Worm (Caenorhabditis elegans) whole organism, L4 larva: ENCODE results near the gene F58H1.2.

Source experiments
- D1046.2 ChIP-seq: fragments of 200-800 bp; sonication (Bioruptor generic); IDR thresholded peaks from 2 replicates; pipeline ENCODE4 v1.3.6; 2022; ENCODE audit warnings: missing genetic modification characterization, missing compliant biosample characterization
- F26F4.8 ChIP-seq: fragments of 200-800 bp; sonication (Bioruptor generic); conservative IDR thresholded peaks from 2 replicates; pipeline ENCODE4 v1.3.6; 2022; ENCODE audit warnings: missing genetic modification characterization, missing compliant biosample characterization
- F37D6.2 ChIP-seq: sonication (generic microtip); optimal IDR thresholded peaks from 2 replicates; lab custom pipeline; 2016; ENCODE audit warnings: mild to moderate bottlenecking, missing genetic modification characterization, missing compliant biosample characterization
- F44E2.7 ChIP-seq: fragments of 200-800 bp; sonication (Bioruptor generic); IDR thresholded peaks from 2 replicates; pipeline ENCODE4 v2.1.2; 2022; ENCODE audit warnings: missing genetic modification characterization, missing compliant biosample characterization
- T20F7.1 ChIP-seq: fragments of 200-800 bp; sonication (Bioruptor generic); optimal IDR thresholded peaks from 2 replicates; lab custom pipeline; 2018; ENCODE audit warnings: mild to moderate bottlenecking, missing genetic modification characterization, missing compliant biosample characterization
- Y75B8A.6 ChIP-seq: fragments of 200-800 bp; sonication (Bioruptor generic); IDR thresholded peaks from 2 replicates; pipeline ENCODE4 v1.3.6; 2022; ENCODE audit warnings: missing genetic modification reagents, missing genetic modification characterization, missing compliant biosample characterization
- ama-1 ChIP-seq: fragments of 150-350 bp; optimal IDR thresholded peaks from 2 replicates; lab custom pipeline; 2014; ENCODE audit warnings: inconsistent platforms, mixed read lengths
- ceh-44 ChIP-seq: fragments of 200-800 bp; sonication (Bioruptor generic); IDR thresholded peaks from 2 replicates; pipeline ENCODE4 v1.3.6; 2022; ENCODE audit warnings: missing genetic modification reagents, missing genetic modification characterization, missing compliant biosample characterization
- ceh-82 ChIP-seq: sonication (generic microtip); optimal IDR thresholded peaks from 2 replicates; lab custom pipeline; 2017; ENCODE audit warnings: missing biosample characterization, missing genetic modification characterization
- ces-1 ChIP-seq: fragments of 150-350 bp; sonication (generic microtip); optimal IDR thresholded peaks from 4 replicates; lab custom pipeline; 2014; ENCODE audit warnings: missing biosample characterization, missing genetic modification reagents, missing genetic modification characterization
- daf-16 ChIP-seq, 3 experiments: sonication (generic microtip); optimal IDR thresholded peaks; 2 replicates each; lab custom pipeline; 2016 to 2017; ENCODE audit warnings: missing genetic modification characterization in 3 of 3, missing genetic modification reagents in 3 of 3, mild to moderate bottlenecking in 2 of 3, missing compliant biosample characterization in 2 of 3, missing biosample characterization in 1 of 3, moderate library complexity in 1 of 3
- dmd-6 ChIP-seq: fragments of 200-800 bp; sonication (Bioruptor generic); IDR thresholded peaks from 2 replicates; pipeline ENCODE4 v1.3.6; 2022; ENCODE audit warnings: missing genetic modification reagents, missing genetic modification characterization, missing compliant biosample characterization
- duxl-1 ChIP-seq: sonication (generic microtip); optimal IDR thresholded peaks from 2 replicates; lab custom pipeline; 2016; ENCODE audit warnings: mild to moderate bottlenecking, missing genetic modification characterization, moderate library complexity, missing compliant biosample characterization; ENCODE audit not compliant: poor library complexity
- dve-1 ChIP-seq: sonication (generic microtip); optimal IDR thresholded peaks from 2 replicates; lab custom pipeline; 2017; ENCODE audit warnings: antibody characterized with exemption, mild to moderate bottlenecking, missing genetic modification characterization, missing compliant biosample characterization; ENCODE audit not compliant: insufficient read depth
- egl-43 ChIP-seq: fragments of 200-800 bp; sonication (Bioruptor generic); IDR thresholded peaks from 2 replicates; pipeline ENCODE4 v1.3.6; 2022; ENCODE audit warnings: missing genetic modification reagents, missing genetic modification characterization, missing compliant biosample characterization
- gei-8 ChIP-seq: fragments of 200-800 bp; sonication (Bioruptor generic); optimal IDR thresholded peaks from 2 replicates; lab custom pipeline; 2018; ENCODE audit warnings: mild to moderate bottlenecking, missing genetic modification characterization, missing compliant biosample characterization
- hif-1 ChIP-seq, 2 experiments: sonication (generic microtip); optimal IDR thresholded peaks; 2 replicates each; lab custom pipeline; 2016 to 2017; ENCODE audit warnings: missing compliant biosample characterization in 2 of 2, missing genetic modification characterization in 2 of 2, missing genetic modification reagents in 2 of 2, missing genotype in 2 of 2, mild to moderate bottlenecking in 1 of 2
- hlh-11 ChIP-seq: fragments of 200-800 bp; sonication (Bioruptor generic); optimal IDR thresholded peaks from 2 replicates; lab custom pipeline; 2018; ENCODE audit warnings: mild to moderate bottlenecking, missing genetic modification characterization, missing compliant biosample characterization
- hlh-30 ChIP-seq: sonication (generic microtip); optimal IDR thresholded peaks from 2 replicates; lab custom pipeline; 2017; ENCODE audit warnings: antibody characterized with exemption, mild to moderate bottlenecking, missing genetic modification characterization, missing compliant biosample characterization; ENCODE audit not compliant: insufficient read depth
- jun-1 ChIP-seq: fragments of 150-350 bp; optimal IDR thresholded peaks from 2 replicates; lab custom pipeline; 2014; ENCODE audit warnings: missing biosample characterization, missing genetic modification reagents, missing genetic modification characterization
- lin-38 ChIP-seq: fragments of 200-800 bp; sonication (Bioruptor generic); IDR thresholded peaks from 2 replicates; pipeline ENCODE4 v1.3.6; 2022; ENCODE audit warnings: missing genetic modification reagents, missing genetic modification characterization, missing compliant biosample characterization
- mdl-1 ChIP-seq, 2 experiments: fragments of 150-350 bp in 1 of 2; sonication (generic microtip) in 1 of 2; optimal IDR thresholded peaks; 2 replicates each; lab custom pipeline; 2014 to 2017; ENCODE audit warnings: missing biosample characterization in 2 of 2, missing genetic modification characterization in 2 of 2
- mdt-29 ChIP-seq: fragments of 200-800 bp; sonication (Bioruptor generic); IDR thresholded peaks from 2 replicates; pipeline ENCODE4 v1.3.6; 2022; ENCODE audit warnings: missing genetic modification reagents, missing genetic modification characterization, missing compliant biosample characterization
- mep-1 ChIP-seq: fragments of 150-350 bp; sonication (generic microtip); optimal IDR thresholded peaks from 3 replicates; lab custom pipeline; 2014; ENCODE audit warnings: missing biosample characterization, missing genetic modification characterization
- mxl-3 ChIP-seq: fragments of 200-800 bp; sonication (Bioruptor generic); optimal IDR thresholded peaks from 2 replicates; lab custom pipeline; 2018; ENCODE audit warnings: mild to moderate bottlenecking, missing genetic modification characterization, missing compliant biosample characterization
- nhr-11 ChIP-seq: fragments of 150-350 bp; optimal IDR thresholded peaks from 2 replicates; lab custom pipeline; 2014; ENCODE audit warnings: missing biosample characterization, missing genetic modification characterization
- nhr-111 ChIP-seq: fragments of 200-800 bp; sonication (Bioruptor generic); optimal IDR thresholded peaks from 2 replicates; lab custom pipeline; 2018; ENCODE audit warnings: mild to moderate bottlenecking, missing genetic modification characterization, missing compliant biosample characterization
- nhr-28 ChIP-seq: fragments of 150-350 bp; optimal IDR thresholded peaks from 2 replicates; lab custom pipeline; 2014; ENCODE audit warnings: missing biosample characterization, missing genetic modification characterization
- nhr-6 ChIP-seq: fragments of 150-350 bp; optimal IDR thresholded peaks from 2 replicates; lab custom pipeline; 2014; ENCODE audit warnings: missing biosample characterization, missing genetic modification characterization
- nhr-76 ChIP-seq: fragments of 150-350 bp; optimal IDR thresholded peaks from 2 replicates; lab custom pipeline; 2014; ENCODE audit warnings: missing biosample characterization, missing genetic modification characterization
- nhr-77 ChIP-seq: fragments of 150-350 bp; optimal IDR thresholded peaks from 2 replicates; lab custom pipeline; 2014; ENCODE audit warnings: missing biosample characterization, missing genetic modification characterization
- saeg-2 ChIP-seq: fragments of 200-800 bp; sonication (Bioruptor generic); IDR thresholded peaks from 2 replicates; pipeline ENCODE4 v1.3.6; 2022; ENCODE audit warnings: missing genetic modification reagents, missing genetic modification characterization, missing compliant biosample characterization
- sdz-12 ChIP-seq: fragments of 200-800 bp; sonication (Bioruptor generic); optimal IDR thresholded peaks from 2 replicates; lab custom pipeline; 2018; ENCODE audit warnings: mild to moderate bottlenecking, missing genetic modification characterization, missing compliant biosample characterization
- unc-62 ChIP-seq, 3 experiments: fragments of 150-350 bp in 1 of 3; sonication (generic microtip); optimal IDR thresholded peaks in 2 of 3; peaks in 1 of 3; 1 replicate in 1 of 3; 2 replicates in 2 of 3; lab custom pipeline; 2014 to 2017; ENCODE audit warnings: missing biosample characterization in 3 of 3, missing genetic modification characterization in 3 of 3, missing genetic modification reagents in 3 of 3, missing genotype in 1 of 3
- vab-7 ChIP-seq: fragments of 200-800 bp; sonication (Bioruptor generic); IDR thresholded peaks from 2 replicates; pipeline ENCODE4 v1.3.6; 2022; ENCODE audit warnings: missing genetic modification reagents, missing genetic modification characterization, missing compliant biosample characterization
- zip-11 ChIP-seq: fragments of 200-800 bp; sonication (Bioruptor generic); IDR thresholded peaks from 2 replicates; pipeline ENCODE4 v1.3.6; 2022; ENCODE audit warnings: missing genetic modification characterization, missing compliant biosample characterization
- ztf-11 ChIP-seq: fragments of 150-350 bp; optimal IDR thresholded peaks from 2 replicates; lab custom pipeline; 2014; ENCODE audit warnings: missing biosample characterization, missing genetic modification characterization

The F58H1.2 gene

DNA sequence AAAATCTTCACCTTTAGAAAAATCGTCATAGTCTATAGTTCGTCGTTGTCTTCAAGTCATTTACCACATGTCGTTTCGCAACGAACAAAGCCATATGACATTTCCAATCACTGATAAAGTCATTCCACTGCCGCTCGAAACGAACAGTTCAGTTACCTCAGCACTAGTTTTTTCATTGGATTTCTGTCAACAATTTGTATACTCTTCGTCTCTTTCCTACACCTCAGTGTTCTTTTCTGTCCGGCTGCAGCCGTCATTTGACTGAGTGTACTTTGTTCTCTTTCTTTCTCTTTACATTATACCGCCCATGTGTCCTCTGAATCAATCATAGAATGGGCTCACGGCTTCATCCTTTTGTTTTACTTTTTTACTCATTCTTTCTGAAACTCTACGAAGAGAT, 7.7 kb upstream of the F58H1.2 start (continued):
- TF ChIP-seq dve-1 (peak; percentile 75), dmd-6 (GFP tag; lab: Robert Waterston, UW) (peak; percentile 85), vab-7 (GFP tag; lab: Robert Waterston, UW) (no peak), Y75B8A.6 (GFP tag; lab: Robert Waterston, UW) (0 out of 2 replicates have a peak, but pooled peaks have one; percentile 51), ceh-82 (no peak), F26F4.8 (GFP tag; lab: Robert Waterston, UW) (no peak), ceh-44 (GFP tag; lab: Robert Waterston, UW) (no peak), sdz-12 (GFP tag; lab: Kevin White, UChicago) (no peak), zip-11 (GFP tag; lab: Robert Waterston, UW) (no peak), ama-1 (lab: Kevin White, UChicago) (peak; percentile 34), nhr-111 (no peak), egl-43 (GFP tag; lab: Robert Waterston, UW) (no peak), ces-1 (GFP tag; lab: Kevin White, UChicago) (no peak)

DNA sequence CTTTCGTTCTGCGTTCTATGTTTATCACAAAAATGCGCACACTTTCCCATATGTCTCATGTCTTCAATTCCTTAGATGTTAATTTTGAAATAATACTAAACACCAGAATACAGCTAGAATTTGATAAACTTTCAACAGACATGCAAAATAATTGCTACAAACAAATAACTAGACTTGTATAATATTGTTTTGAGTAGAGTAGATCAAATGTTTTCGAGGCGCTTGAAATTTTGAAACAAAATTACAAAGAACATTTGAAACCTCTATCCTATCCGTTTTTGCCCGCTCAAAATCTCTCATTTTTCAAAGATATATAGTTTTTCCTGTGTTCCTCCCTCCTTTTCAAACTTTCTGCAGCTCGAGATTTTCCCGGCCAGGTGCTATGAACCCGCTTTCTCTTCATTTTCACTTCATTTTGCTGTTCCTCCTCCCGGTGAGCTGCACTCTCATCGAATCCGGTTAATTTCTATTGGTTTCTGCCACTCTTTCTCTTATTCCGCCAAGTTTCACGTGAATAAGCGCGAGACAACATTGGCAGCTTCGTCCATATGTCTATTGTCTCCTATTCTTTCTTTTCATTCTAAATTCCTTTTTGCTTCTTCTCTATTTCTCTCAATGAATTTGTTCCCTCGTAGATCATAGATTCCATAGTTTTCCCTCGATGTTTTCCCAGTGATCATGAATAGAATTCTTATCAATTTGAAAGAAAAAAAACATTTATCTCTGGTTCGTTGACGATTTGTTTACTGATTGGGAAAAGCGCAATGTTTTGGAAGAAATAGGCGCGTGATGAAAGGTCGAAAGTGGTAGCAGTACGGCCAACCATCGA, 7.0 kb upstream of the F58H1.2 start:
- peak; percentile 78 for TF ChIP-seq hlh-11 (tag; lab: Kevin White, UChicago)
- TF ChIP-seq mep-1 (tag; lab: Kevin White, UChicago): peak; percentile 21
- TF ChIP-seq duxl-1: no peak
- peak; percentile 37 for TF ChIP-seq mxl-3 (GFP tag; lab: Kevin White, UChicago)
- no peak for TF ChIP-seq gei-8 (GFP tag; lab: Kevin White, UChicago)
- TF ChIP-seq ama-1 (lab: Kevin White, UChicago): peak; percentile 66
- TF ChIP-seq hif-1 (tag; optimal IDR thresholded peaks at IDR 0.05; lab: Kevin White, UChicago): no peak
- peak; percentile 51 for TF ChIP-seq dmd-6 (GFP tag; lab: Robert Waterston, UW)
- TF ChIP-seq mdl-1 (tag; optimal IDR thresholded peaks at IDR 0.05; lab: Kevin White, UChicago): peak in 1 of 2 experiments; percentile 60
- peak; percentile 71 for TF ChIP-seq nhr-28 (tag; lab: Kevin White, UChicago)
- TF ChIP-seq nhr-11: peak; percentile 62
- no peak for TF ChIP-seq ztf-11 (tag; lab: Kevin White, UChicago)
- TF ChIP-seq zip-11 (GFP tag; lab: Robert Waterston, UW): no peak
- no peak for TF ChIP-seq saeg-2
- TF ChIP-seq lin-38 (GFP tag; lab: Robert Waterston, UW): no peak
- TF ChIP-seq nhr-76 (tag; lab: Kevin White, UChicago): no peak
- no peak for TF ChIP-seq mdt-29 (GFP tag; lab: Robert Waterston, UW)
- no peak for TF ChIP-seq F44E2.7
- TF ChIP-seq F37D6.2 (tag; lab: Kevin White, UChicago): no peak
- peak in 1 of 2 experiments; percentile 36 for TF ChIP-seq unc-62 (GFP tag; optimal IDR thresholded peaks at IDR 0.05 in 1 of 2; lab: Kevin White, UChicago)
- no peak for TF ChIP-seq unc-62 (tag; optimal IDR thresholded peaks at IDR 0.05; lab: Kevin White, UChicago)
- peak; percentile 80 for TF ChIP-seq dve-1
- TF ChIP-seq daf-16 (GFP tag; optimal IDR thresholded peaks at IDR 0.05; lab: Kevin White, UChicago): peak in 1 of 2 experiments; percentile 72
- peak; percentile 96 for TF ChIP-seq daf-16 (tag; optimal IDR thresholded peaks at IDR 0.05; lab: Kevin White, UChicago)
- TF ChIP-seq nhr-6 (tag; lab: Kevin White, UChicago): no peak
- TF ChIP-seq nhr-77 (tag; lab: Kevin White, UChicago): peak; percentile 55
- peak; percentile 80 for TF ChIP-seq hlh-30 (tag; lab: Kevin White, UChicago)

DNA sequence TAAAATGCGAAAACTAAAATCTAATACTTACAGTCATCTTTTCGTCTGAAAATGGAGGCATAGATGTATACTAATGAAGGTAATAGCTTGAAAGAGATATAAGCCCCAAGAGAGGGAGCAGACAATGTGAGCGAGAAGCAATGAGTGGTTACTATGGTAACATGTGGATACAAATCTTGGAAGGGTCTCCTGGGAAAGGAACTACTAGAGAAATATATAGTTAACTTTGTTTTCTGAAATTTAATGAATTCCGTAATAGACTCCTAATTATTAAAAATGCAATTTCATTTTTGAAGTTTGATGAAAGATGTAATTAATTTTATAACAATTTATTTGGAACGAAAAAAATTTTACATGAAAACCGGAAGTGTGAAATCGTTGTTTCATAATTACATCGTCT, 1.6 kb upstream of the F58H1.2 start, which contains the start of gene osm-6:
Gene osm-6, minus strand, starts transcription at position 101 of the 400 bp plus-strand sequence.
- TF ChIP-seq ceh-44 (GFP tag; lab: Robert Waterston, UW) (no peak), hif-1 (tag; optimal IDR thresholded peaks at IDR 0.05; lab: Kevin White, UChicago) (no peak), T20F7.1 (no peak), jun-1 (tag; lab: Kevin White, UChicago) (no peak), D1046.2 (no peak)
- TF ChIP-seq, all 104 proteins: peak for 0
